Fruit fly (Drosophila melanogaster) whole organism, pupa: ENCODE measurements around the gene CG14641.

Experiments
- CG10348 ChIP-seq: fragments of 200-800 bp; sonication (Bioruptor generic); IDR thresholded peaks from 2 replicates; pipeline ENCODE4 v1.3.6; 2022; ENCODE audit warnings: missing biosample characterization, missing genetic modification characterization
- CG12605 ChIP-seq: fragments of 200-800 bp; sonication (Bioruptor generic); IDR thresholded peaks from 2 replicates; pipeline ENCODE4 v1.3.6; 2022; ENCODE audit warnings: missing biosample characterization, missing genetic modification characterization
- CG13204 ChIP-seq: fragments of 200-800 bp; sonication (Bioruptor generic); optimal IDR thresholded peaks from 2 replicates; lab custom pipeline; 2018; ENCODE audit warnings: missing biosample characterization, mild to moderate bottlenecking, missing genetic modification characterization, moderate library complexity
- CG14655 ChIP-seq: fragments of 200-800 bp; sonication (Bioruptor generic); optimal IDR thresholded peaks from 3 replicates; lab custom pipeline; 2017; ENCODE audit warnings: mild to moderate bottlenecking, missing biosample characterization, missing genetic modification reagents, missing genetic modification characterization
- CG15710 ChIP-seq: fragments of 200-800 bp; sonication (Bioruptor generic); optimal IDR thresholded peaks from 2 replicates; lab custom pipeline; 2018; ENCODE audit warnings: missing biosample characterization, mild to moderate bottlenecking, missing genetic modification characterization, moderate library complexity
- CG17806 ChIP-seq: fragments of 200-800 bp; sonication (Bioruptor generic); optimal IDR thresholded peaks from 2 replicates; lab custom pipeline; 2018; ENCODE audit warnings: missing biosample characterization, mild to moderate bottlenecking, missing genetic modification characterization, moderate library complexity
- CG32121 ChIP-seq: fragments of 200-800 bp; sonication (Bioruptor generic); IDR thresholded peaks from 2 replicates; pipeline ENCODE4 v1.3.6; 2022; ENCODE audit warnings: missing biosample characterization, missing genetic modification characterization
- CG34367 ChIP-seq: fragments of 200-800 bp; sonication (Bioruptor generic); optimal IDR thresholded peaks from 2 replicates; lab custom pipeline; 2018; ENCODE audit warnings: missing biosample characterization, mild to moderate bottlenecking, missing genetic modification characterization
- CG4496 ChIP-seq: fragments of 200-800 bp; sonication (Bioruptor generic); IDR thresholded peaks from 3 replicates; pipeline ENCODE4 v1.3.6; 2022; ENCODE audit warnings: missing biosample characterization, missing genetic modification characterization
- CG8159 ChIP-seq: fragments of 200-800 bp; sonication (Bioruptor generic); optimal IDR thresholded peaks from 3 replicates; lab custom pipeline; 2018; ENCODE audit warnings: missing biosample characterization, mild to moderate bottlenecking, missing genetic modification characterization, moderate library complexity
- CG8301 ChIP-seq: fragments of 200-800 bp; sonication (Bioruptor generic); optimal IDR thresholded peaks from 2 replicates; lab custom pipeline; 2018; ENCODE audit warnings: missing biosample characterization, mild to moderate bottlenecking, missing genetic modification characterization
- CG9948 ChIP-seq: fragments of 200-800 bp; sonication (Bioruptor generic); optimal IDR thresholded peaks from 2 replicates; lab custom pipeline; 2018; ENCODE audit warnings: missing biosample characterization, mild to moderate bottlenecking, missing genetic modification characterization, moderate library complexity
- D1 ChIP-seq: fragments of 200-800 bp; sonication (Bioruptor generic); optimal IDR thresholded peaks from 2 replicates; lab custom pipeline; 2018; ENCODE audit warnings: missing biosample characterization, mild to moderate bottlenecking, missing genetic modification characterization, moderate library complexity
- EcR ChIP-seq: fragments of 200-800 bp; sonication (Bioruptor generic); optimal IDR thresholded peaks from 3 replicates; lab custom pipeline; 2019; ENCODE audit warnings: missing biosample characterization, missing genetic modification characterization, mild to moderate bottlenecking, moderate library complexity, missing genetic modification reagents
- Ets98B ChIP-seq: fragments of 200-800 bp; sonication (Bioruptor generic); IDR thresholded peaks from 2 replicates; pipeline ENCODE4 v1.3.6; 2022; ENCODE audit warnings: missing biosample characterization, missing genetic modification characterization
- Pif1A ChIP-seq: fragments of 200-800 bp; sonication (Bioruptor generic); optimal IDR thresholded peaks from 3 replicates; lab custom pipeline; 2016; ENCODE audit warnings: missing biosample characterization, missing genetic modification characterization
- Pif1B ChIP-seq: fragments of 200-800 bp; sonication (Bioruptor generic); optimal IDR thresholded peaks from 3 replicates; lab custom pipeline; 2016; ENCODE audit warnings: missing biosample characterization, missing genetic modification characterization
- Snoo ChIP-seq: fragments of 200-800 bp; sonication (Bioruptor generic); optimal IDR thresholded peaks from 3 replicates; lab custom pipeline; 2017; ENCODE audit warnings: missing biosample characterization, mild to moderate bottlenecking, missing genetic modification characterization, inconsistent platforms
- fd96Ca ChIP-seq: fragments of 200-800 bp; sonication (Bioruptor generic); IDR thresholded peaks from 3 replicates; pipeline ENCODE4 v1.3.6; 2022; ENCODE audit warnings: missing biosample characterization, missing genetic modification characterization
- gl ChIP-seq: fragments of 200-800 bp; sonication (Bioruptor generic); optimal IDR thresholded peaks from 2 replicates; lab custom pipeline; 2018; ENCODE audit warnings: missing biosample characterization, mild to moderate bottlenecking, missing genetic modification characterization
- rn ChIP-seq: fragments of 200-800 bp; sonication (Bioruptor generic); IDR thresholded peaks from 2 replicates; pipeline ENCODE4 v1.3.6; 2022; ENCODE audit warnings: missing biosample characterization, missing genetic modification characterization

CG14641 gene

DNA sequence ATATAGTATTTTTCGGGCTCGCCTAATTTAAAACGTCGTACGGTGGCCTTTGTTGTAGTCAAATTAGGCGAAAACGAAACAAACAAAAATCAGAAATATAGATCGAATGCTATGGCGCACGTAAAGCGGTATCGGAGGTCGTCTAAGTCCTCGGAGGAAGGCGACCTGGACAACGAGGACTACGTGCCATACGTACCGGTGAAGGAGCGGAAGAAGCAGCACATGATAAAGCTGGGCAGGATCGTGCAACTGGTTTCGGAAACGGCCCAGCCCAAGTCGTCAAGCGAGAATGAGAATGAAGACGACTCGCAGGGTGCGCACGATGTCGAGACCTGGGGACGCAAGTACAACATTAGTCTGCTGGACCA lies 860 bp upstream of the CG14641 start, which contains the start of gene abs:
Gene abs, plus strand, starts transcription at position 30 of the 368 bp plus-strand sequence.
- TF ChIP-seq CG10348 (GFP tag; lab: Robert Waterston, UW) (no peak), CG4496 (no peak), Ets98B (GFP tag; lab: Robert Waterston, UW) (no peak), CG34367 (no peak), CG8301 (no peak), CG15710 (tag; lab: Kevin White, UChicago) (no peak), CG14655 (GFP tag; lab: Kevin White, UChicago) (no peak), Pif1B (GFP tag; lab: Kevin White, UChicago) (no peak), CG13204 (GFP tag; lab: Kevin White, UChicago) (no peak), Snoo (tag; lab: Kevin White, UChicago) (no peak), CG12605 (GFP tag; lab: Robert Waterston, UW) (no peak), EcR (no peak), D1 (tag; lab: Kevin White, UChicago) (no peak), CG9948 (tag; lab: Kevin White, UChicago) (no peak), gl (tag; lab: Kevin White, UChicago) (no peak), CG8159 (tag; lab: Kevin White, UChicago) (no peak), Pif1A (GFP tag; lab: Kevin White, UChicago) (no peak), rn (GFP tag; lab: Robert Waterston, UW) (no peak)

DNA sequence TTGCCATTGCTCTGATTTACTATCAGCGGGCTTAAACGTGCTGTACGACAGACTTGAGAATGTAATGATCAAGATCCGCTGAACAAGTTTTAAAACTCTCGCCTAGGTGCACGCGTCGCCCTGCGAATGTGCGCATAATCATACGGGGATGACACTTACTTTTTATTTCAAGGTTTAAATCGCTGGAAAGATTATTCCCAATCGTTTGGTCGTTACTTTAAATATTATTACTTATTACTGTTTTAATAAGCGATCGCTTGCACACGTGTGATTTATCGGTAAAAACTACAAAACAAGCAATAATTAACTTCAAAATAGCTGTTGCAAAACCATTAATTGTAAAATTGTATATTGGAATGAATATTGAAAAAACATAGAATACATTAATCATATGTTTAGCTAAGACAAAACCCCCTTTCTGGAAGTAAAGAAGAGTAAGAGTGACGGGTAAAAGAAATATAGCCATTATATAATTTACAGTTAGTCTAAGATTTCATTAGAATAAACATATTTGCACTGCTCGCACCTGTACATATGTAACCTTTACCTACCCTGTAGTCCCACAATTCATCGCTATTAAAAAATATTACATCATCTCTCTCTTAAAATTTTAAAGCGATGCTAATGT lies 2.9 kb downstream of the CG14641 start, which contains the start of gene DhpD:
Gene DhpD, minus strand, starts transcription at position 102 of the 628 bp plus-strand sequence.
- TF ChIP-seq CG32121 (GFP tag; lab: Robert Waterston, UW) (peak; percentile 77), D1 (tag; lab: Kevin White, UChicago) (peak; percentile 59), fd96Ca (GFP tag; lab: Robert Waterston, UW) (no peak; the same call in 2 of the 3 replicates), CG10348 (GFP tag; lab: Robert Waterston, UW) (no peak), CG15710 (tag; lab: Kevin White, UChicago) (peak; percentile 80), Snoo (tag; lab: Kevin White, UChicago) (peak; percentile 80), CG4496 (peak; percentile 87), CG13204 (GFP tag; lab: Kevin White, UChicago) (peak; percentile 2), CG12605 (GFP tag; lab: Robert Waterston, UW) (peak; percentile 63), Pif1B (GFP tag; lab: Kevin White, UChicago) (peak; percentile 73), rn (GFP tag; lab: Robert Waterston, UW) (no peak), CG8159 (tag; lab: Kevin White, UChicago) (peak; percentile 76), CG34367 (peak; percentile 50), CG8301 (no peak), CG9948 (tag; lab: Kevin White, UChicago) (peak; percentile 55), CG17806 (peak; percentile 79), CG14655 (GFP tag; lab: Kevin White, UChicago) (no peak), gl (tag; lab: Kevin White, UChicago) (peak; percentile 35), Ets98B (GFP tag; lab: Robert Waterston, UW) (peak; percentile 79)

DNA sequence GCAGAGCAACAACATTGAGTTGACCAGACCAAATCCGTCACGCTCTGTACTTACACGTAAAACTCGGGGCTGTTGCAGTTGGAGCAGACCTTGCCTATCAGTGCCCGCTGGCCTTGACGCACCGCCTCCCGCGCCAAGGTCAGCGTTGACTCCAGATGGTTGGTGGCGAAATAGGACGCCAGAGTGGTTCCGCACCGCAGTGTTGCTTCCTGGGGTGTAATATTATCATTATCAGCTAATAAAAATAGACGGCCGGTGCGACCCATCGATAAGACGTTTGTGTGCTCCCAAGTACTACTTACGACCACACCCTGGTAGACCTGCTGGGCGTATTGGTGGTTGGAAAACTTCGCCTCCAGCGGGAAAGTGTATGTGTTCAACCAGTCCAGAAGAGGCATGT lies 3.7 kb downstream of the CG14641 start:
- TF ChIP-seq CG13204 (GFP tag; lab: Kevin White, UChicago) (peak; percentile 61), rn (GFP tag; lab: Robert Waterston, UW) (no peak)

DNA sequence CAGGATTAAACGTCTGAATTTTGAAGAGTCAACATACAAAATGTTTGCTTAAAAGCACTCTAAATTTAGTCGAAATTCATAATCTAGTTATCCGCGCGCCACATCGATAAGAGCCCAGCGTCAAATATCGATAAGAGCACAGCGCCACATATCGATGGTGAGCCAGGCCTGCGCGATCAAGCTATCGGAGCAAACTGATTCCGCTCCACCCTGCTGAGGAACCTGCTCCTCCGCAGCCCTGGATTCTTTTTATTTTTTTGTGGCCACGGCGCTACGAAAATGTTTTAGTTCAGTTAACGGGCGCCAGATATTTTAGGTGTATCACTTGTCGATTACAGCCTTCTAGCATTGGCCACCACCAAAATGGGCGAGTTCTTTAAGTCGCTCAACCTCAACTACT lies 11.4 kb downstream of the CG14641 start:
- no peak for TF ChIP-seq CG34367
- TF ChIP-seq CG32121 (GFP tag; lab: Robert Waterston, UW) = peak; percentile 9; the same call in 1 of the 2 replicates
- 0 out of 3 replicates have a peak, but pooled peaks have one; percentile 31 for TF ChIP-seq fd96Ca (GFP tag; lab: Robert Waterston, UW)
- no peak for TF ChIP-seq Pif1A (GFP tag; lab: Kevin White, UChicago)
- 0 out of 2 replicates have a peak, but pooled peaks have one; percentile 9 for TF ChIP-seq CG12605 (GFP tag; lab: Robert Waterston, UW)
- TF ChIP-seq CG17806 = no peak
- TF ChIP-seq Snoo (tag; lab: Kevin White, UChicago) = no peak
- TF ChIP-seq Ets98B (GFP tag; lab: Robert Waterston, UW) = peak; percentile 16; the same call in 1 of the 2 replicates

DNA sequence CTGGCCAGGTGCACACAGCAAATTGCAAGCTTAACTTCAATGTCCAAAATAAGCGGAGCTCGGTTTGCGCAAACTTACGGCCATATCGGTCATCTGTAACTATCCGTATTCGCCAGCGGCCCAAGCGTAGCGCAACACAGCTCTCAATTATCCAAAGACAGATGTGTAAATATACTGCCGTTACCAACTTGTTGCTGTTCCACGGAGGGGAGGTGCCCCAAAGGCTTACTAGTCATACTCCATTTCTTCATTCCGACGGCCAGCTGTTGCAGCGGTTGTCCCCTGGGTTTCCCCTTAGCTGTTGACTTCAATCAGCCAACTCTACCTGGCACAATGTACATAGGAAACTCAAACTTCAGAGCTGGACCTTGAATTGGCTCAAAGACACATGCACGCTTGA lies 12.1 kb downstream of the CG14641 start, which contains the start of gene CG31516:
Gene CG31516, minus strand, starts transcription at position 101 of the 400 bp plus-strand sequence.
- TF ChIP-seq CG13204 (GFP tag; lab: Kevin White, UChicago) (no peak), Pif1A (GFP tag; lab: Kevin White, UChicago) (no peak), CG10348 (GFP tag; lab: Robert Waterston, UW) (no peak), fd96Ca (GFP tag; lab: Robert Waterston, UW) (no peak), CG8301 (no peak), Pif1B (GFP tag; lab: Kevin White, UChicago) (no peak), Ets98B (GFP tag; lab: Robert Waterston, UW) (no peak), CG8159 (tag; lab: Kevin White, UChicago) (no peak), CG9948 (tag; lab: Kevin White, UChicago) (no peak), CG17806 (no peak), gl (tag; lab: Kevin White, UChicago) (no peak), Snoo (tag; lab: Kevin White, UChicago) (no peak), CG4496 (no peak)
- TF ChIP-seq, all 21 proteins: peak for 0
